Fruit fly (Drosophila melanogaster): ENCODE results near the gene CG33253.

CG33253 gene

dm6 chrX:19153288-19154130 is 29.7 kb upstream of the CG33253 start (continued):
- TF ChIP-seq Mad (GFP tag; optimal IDR thresholded peaks at IDR 0.05) = peak; percentile 22
- no peak for TF ChIP-seq stwl (tag; optimal IDR thresholded peaks at IDR 0.05)
- TF ChIP-seq CG17829 (tag; optimal IDR thresholded peaks at IDR 0.05) = peak; percentile 22
- TF ChIP-seq CG3847 (GFP tag; IDR thresholded peaks at IDR 0.05) = no peak
- no peak for TF ChIP-seq CG18619 (GFP tag; optimal IDR thresholded peaks at IDR 0.05)
- no peak for TF ChIP-seq zfh2 (GFP tag; optimal IDR thresholded peaks at IDR 0.05)
- no peak for TF ChIP-seq CG30403 (GFP tag; optimal IDR thresholded peaks at IDR 0.05)
- no peak for TF ChIP-seq Scr (GFP tag; IDR thresholded peaks at IDR 0.05; ENCODE audit: partially characterized antibody)
- no peak for TF ChIP-seq Sin3A (optimal IDR thresholded peaks at IDR 0.05)
- no peak for TF ChIP-seq da (GFP tag; optimal IDR thresholded peaks at IDR 0.05)
- TF ChIP-seq dysf (GFP tag; IDR thresholded peaks at IDR 0.05) = no peak
- no peak for TF ChIP-seq Rfx (GFP tag; IDR thresholded peaks at IDR 0.05)
- TF ChIP-seq CG15073 (GFP tag; optimal IDR thresholded peaks at IDR 0.05) = no peak
- no peak for TF ChIP-seq Hr51 (GFP tag; optimal IDR thresholded peaks at IDR 0.05)
- peak; percentile 40; the same call in 1 of the 2 replicates for TF ChIP-seq sob (GFP tag; IDR thresholded peaks at IDR 0.05)
- TF ChIP-seq Tbp (GFP tag; optimal IDR thresholded peaks at IDR 0.05) = no peak
- no peak for TF ChIP-seq Dp (GFP tag; optimal IDR thresholded peaks at IDR 0.05)
- TF ChIP-seq cas (GFP tag; IDR thresholded peaks at IDR 0.05) = no peak
- TF ChIP-seq CG12236 (GFP tag; optimal IDR thresholded peaks at IDR 0.05) = no peak
- peak; percentile 82 for TF ChIP-seq Adf1 (GFP tag; IDR thresholded peaks at IDR 0.05)
- TF ChIP-seq CG4707 (GFP tag; optimal IDR thresholded peaks at IDR 0.05) = no peak
- peak; percentile 66 for TF ChIP-seq CG12769 (tag; optimal IDR thresholded peaks at IDR 0.05)
- no peak for TF ChIP-seq her (GFP tag; optimal IDR thresholded peaks at IDR 0.05)
- TF ChIP-seq CG18599 (GFP tag; optimal IDR thresholded peaks at IDR 0.05) = peak; percentile 48
- TF ChIP-seq Fer2 (tag; optimal IDR thresholded peaks at IDR 0.05) = no peak
- no peak for TF ChIP-seq CG10565 (GFP tag; optimal IDR thresholded peaks at IDR 0.05)
- peak; percentile 29 for TF ChIP-seq Fer1 (GFP tag; optimal IDR thresholded peaks at IDR 0.05)
- no peak for TF ChIP-seq Sox102F (GFP tag; optimal IDR thresholded peaks at IDR 0.05)
- no peak for TF ChIP-seq CG10209 (GFP tag; optimal IDR thresholded peaks at IDR 0.05)
- TF ChIP-seq grau (tag; optimal IDR thresholded peaks at IDR 0.05) = no peak
- no peak for TF ChIP-seq Chrac-16 (GFP tag; optimal IDR thresholded peaks at IDR 0.05)
- no peak for TF ChIP-seq ranshi (GFP tag; IDR thresholded peaks at IDR 0.05)
- no peak for TF ChIP-seq CkIIα-i1 (GFP tag; IDR thresholded peaks at IDR 0.05)
- no peak for TF ChIP-seq CG2202 (tag; optimal IDR thresholded peaks at IDR 0.05)
- TF ChIP-seq wek (GFP tag; optimal IDR thresholded peaks at IDR 0.05) = no peak
- no peak for TF ChIP-seq TFAM (GFP tag; optimal IDR thresholded peaks at IDR 0.05)
- TF ChIP-seq org-1 (GFP tag; optimal IDR thresholded peaks at IDR 0.05) = no peak
- no peak for TF ChIP-seq hkb (optimal IDR thresholded peaks at IDR 0.05)
- peak; percentile 23; the same call in 1 of the 2 replicates for TF ChIP-seq hkb (GFP tag; IDR thresholded peaks at IDR 0.05)
- no peak for TF ChIP-seq CG32767 (GFP tag; IDR thresholded peaks at IDR 0.05)
- no peak for TF ChIP-seq HLH54F (GFP tag; optimal IDR thresholded peaks at IDR 0.05)
- TF ChIP-seq stc (GFP tag; IDR thresholded peaks at IDR 0.05) = no peak
- no peak for TF ChIP-seq CG17186 (GFP tag; optimal IDR thresholded peaks at IDR 0.05)
- no peak for TF ChIP-seq CG14710 (tag; optimal IDR thresholded peaks at IDR 0.05)
- 0 out of 2 replicates have a peak, but pooled peaks have one; percentile 21 for TF ChIP-seq unc-4 (GFP tag; IDR thresholded peaks at IDR 0.05; ENCODE audit: partially characterized antibody)
- TF ChIP-seq Opbp (GFP tag; IDR thresholded peaks at IDR 0.05; ENCODE audit: partially characterized antibody) = 0 out of 3 replicates have a peak, but pooled peaks have one; percentile 55
- TF ChIP-seq Lhr (GFP tag; optimal IDR thresholded peaks at IDR 0.05) = no peak
- no peak for TF ChIP-seq CG10274 (GFP tag; optimal IDR thresholded peaks at IDR 0.05)
- no peak for TF ChIP-seq croc (GFP tag; conservative IDR thresholded peaks at IDR 0.05)
- no peak for TF ChIP-seq CG14965 (GFP tag; optimal IDR thresholded peaks at IDR 0.05; ENCODE audit: borderline replicate concordance)

Measured in whole organism, embryonic.